Fruit fly (Drosophila melanogaster): ENCODE data around the gene Or94b.

Or94b gene

dm6 chr3R:23030900-23031299 is 41.8 kb downstream of the Or94b start:
- no peak for TF ChIP-seq CG17801 (GFP tag; optimal IDR thresholded peaks at IDR 0.05; ENCODE audit: partially characterized antibody)

DNA sequence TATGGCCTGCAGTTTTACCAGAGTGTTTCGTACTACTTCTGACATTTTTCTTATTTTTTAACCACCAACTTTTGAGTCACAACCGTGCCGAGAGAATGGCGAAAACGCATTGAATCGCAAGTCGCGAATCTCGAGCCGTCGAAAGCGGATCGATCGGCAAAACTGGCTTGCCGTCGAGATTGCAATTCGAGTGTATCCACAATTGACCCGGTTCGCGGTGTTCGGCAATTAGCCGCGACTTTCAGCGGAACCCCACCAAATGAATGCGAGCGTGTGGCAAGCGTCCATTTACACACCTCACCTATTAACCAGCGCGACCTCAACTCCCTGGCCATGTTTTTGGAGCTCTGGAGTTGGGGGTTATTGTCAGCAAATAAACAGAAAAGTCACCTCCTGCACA is 46.4 kb downstream of the Or94b start, which contains the start of gene CG13833:
Gene CG13833, minus strand, starts transcription at position 101 of the 400 bp plus-strand sequence.
- TF ChIP-seq CG17801 (GFP tag; optimal IDR thresholded peaks at IDR 0.05; ENCODE audit: partially characterized antibody) = no peak

- no peak for TF ChIP-seq CG17801 (GFP tag; optimal IDR thresholded peaks at IDR 0.05; ENCODE audit: partially characterized antibody)
These were observed 47.2 kb downstream of the Or94b start for dm6 chr3R:23036321-23036720.

DNA sequence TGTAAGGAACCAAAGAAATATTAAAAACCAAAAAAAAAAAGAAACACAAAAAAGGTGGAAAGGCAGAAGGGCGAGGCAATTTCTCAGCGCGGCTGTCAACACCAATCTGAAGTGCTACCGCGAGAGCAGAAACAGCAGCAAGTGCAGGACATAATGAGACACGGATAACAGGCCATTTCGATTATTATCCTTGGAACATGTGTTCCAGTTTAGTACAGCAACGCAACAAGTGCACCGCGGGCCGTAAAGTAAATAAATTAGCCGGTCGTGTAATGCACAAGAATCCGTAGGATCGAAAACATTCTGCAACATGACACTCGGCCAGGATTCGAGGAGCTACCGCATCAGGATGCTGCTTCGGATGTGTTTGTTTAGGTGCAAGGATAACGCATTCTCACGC is 49.0 kb downstream of the Or94b start:
- no peak for TF ChIP-seq CG17801 (GFP tag; optimal IDR thresholded peaks at IDR 0.05; ENCODE audit: partially characterized antibody)
